Worm (Caenorhabditis elegans): ENCODE results near the gene E02C12.8.

- TF ChIP-seq lin-13 (GFP tag; optimal IDR thresholded peaks at IDR 0.05) = no peak
- no peak for TF ChIP-seq aly-2 (tag; optimal IDR thresholded peaks at IDR 0.05)
- no peak for TF ChIP-seq sma-9 (GFP tag; optimal IDR thresholded peaks at IDR 0.05)
- no peak for TF ChIP-seq sma-9 (tag; optimal IDR thresholded peaks at IDR 0.05)
- no peak for TF ChIP-seq unc-39 (tag; optimal IDR thresholded peaks at IDR 0.05)
- TF ChIP-seq F13H6.1 (tag; optimal IDR thresholded peaks at IDR 0.05) = no peak
- no peak for TF ChIP-seq skn-1 (tag; optimal IDR thresholded peaks at IDR 0.05)
- TF ChIP-seq unc-55 (GFP tag; optimal IDR thresholded peaks at IDR 0.05) = no peak
These were observed 26.5 kb upstream of the E02C12.8 start, which contains the start of gene trpp-4 for ce11 chrV:9399886-9400373.

All from whole organism, L2 larva.